Fruit fly (Drosophila melanogaster): Measurements from ENCODE around the gene CG8087.
A peak's percentile ranks its signal among the peaks of the same experiment; 100 is the strongest.

- TF ChIP-seq CG1621 (tag; optimal IDR thresholded peaks at IDR 0.05), result no peak
- TF ChIP-seq dsx (GFP tag; optimal IDR thresholded peaks at IDR 0.05; ENCODE audit: poor library complexity, severe bottlenecking), result peak; percentile 20
- TF ChIP-seq Sox102F (GFP tag; optimal IDR thresholded peaks at IDR 0.05), result no peak
- TF ChIP-seq CG6808 (GFP tag; optimal IDR thresholded peaks at IDR 0.05), result no peak
- no peak for TF ChIP-seq ss (GFP tag; optimal IDR thresholded peaks at IDR 0.05)
- no peak for TF ChIP-seq CG8119 (GFP tag; IDR thresholded peaks at IDR 0.05)
- no peak for TF ChIP-seq achi (GFP tag; optimal IDR thresholded peaks at IDR 0.05)
- no peak for TF ChIP-seq Eip75B (GFP tag; optimal IDR thresholded peaks at IDR 0.05)
- TF ChIP-seq CG8632 (GFP tag; optimal IDR thresholded peaks at IDR 0.05), result no peak
- no peak for TF ChIP-seq Blimp-1 (GFP tag; optimal IDR thresholded peaks at IDR 0.05)
These were observed 22.2 kb upstream of the CG8087 start for dm6 chr3R:14586480-14587443.

All from whole organism, prepupa.